Worm (Caenorhabditis elegans): ENCODE results near the gene Y54F10AM.11.

DNA sequence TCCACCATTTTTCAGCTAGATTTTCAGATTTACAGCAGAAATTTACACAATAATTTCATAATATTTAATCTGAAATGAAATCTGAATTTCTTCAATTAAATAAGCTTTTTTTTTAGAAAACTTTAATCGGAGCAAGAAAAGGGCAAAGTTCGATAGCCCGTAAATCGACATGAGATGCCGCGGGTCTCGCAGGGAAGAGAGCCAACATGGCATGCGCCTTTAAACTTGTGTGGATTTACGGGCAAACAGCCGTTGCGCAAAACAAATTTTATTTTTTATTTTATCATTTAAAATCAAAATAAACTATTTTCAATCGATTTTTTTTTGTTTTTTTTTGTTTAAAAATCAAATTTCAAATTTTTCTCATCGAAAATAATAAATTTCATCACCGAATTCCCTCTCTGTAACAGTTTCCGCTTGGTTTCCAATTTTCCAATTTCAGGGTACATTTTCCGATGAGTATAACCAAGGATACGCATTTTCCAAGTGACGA, 35.1 kb downstream of the Y54F10AM.11 start, which contains the start of the genes Y54F10AM.15, rbc-2 and ndua-8:
- TF ChIP-seq unc-39 (tag; optimal IDR thresholded peaks at IDR 0.05), result no peak
- peak; percentile 82 for TF ChIP-seq snpc-4 (tag; optimal IDR thresholded peaks at IDR 0.05)
- peak; percentile 42 for TF ChIP-seq egl-27 (tag; optimal IDR thresholded peaks at IDR 0.05)
- no peak for TF ChIP-seq nhr-237 (tag; optimal IDR thresholded peaks at IDR 0.05)
- no peak for TF ChIP-seq ztf-11 (tag; optimal IDR thresholded peaks at IDR 0.05)
- peak; percentile 41 for TF ChIP-seq ZK546.5 (tag; optimal IDR thresholded peaks at IDR 0.05)
- peak; percentile 13 for TF ChIP-seq fkh-2 (tag; optimal IDR thresholded peaks at IDR 0.05)
- peak; percentile 99 for TF ChIP-seq pha-4 (tag; optimal IDR thresholded peaks at IDR 0.05)
- TF ChIP-seq aly-2 (tag; optimal IDR thresholded peaks at IDR 0.05), result peak; percentile 15
- peak; percentile 60 for TF ChIP-seq ama-1 (optimal IDR thresholded peaks at IDR 0.05)
- TF ChIP-seq ztf-4 (tag; optimal IDR thresholded peaks at IDR 0.05), result peak; percentile 29
